Fruit fly (Drosophila melanogaster): ENCODE data around the gene Akap200.

The Akap200 gene

DNA sequence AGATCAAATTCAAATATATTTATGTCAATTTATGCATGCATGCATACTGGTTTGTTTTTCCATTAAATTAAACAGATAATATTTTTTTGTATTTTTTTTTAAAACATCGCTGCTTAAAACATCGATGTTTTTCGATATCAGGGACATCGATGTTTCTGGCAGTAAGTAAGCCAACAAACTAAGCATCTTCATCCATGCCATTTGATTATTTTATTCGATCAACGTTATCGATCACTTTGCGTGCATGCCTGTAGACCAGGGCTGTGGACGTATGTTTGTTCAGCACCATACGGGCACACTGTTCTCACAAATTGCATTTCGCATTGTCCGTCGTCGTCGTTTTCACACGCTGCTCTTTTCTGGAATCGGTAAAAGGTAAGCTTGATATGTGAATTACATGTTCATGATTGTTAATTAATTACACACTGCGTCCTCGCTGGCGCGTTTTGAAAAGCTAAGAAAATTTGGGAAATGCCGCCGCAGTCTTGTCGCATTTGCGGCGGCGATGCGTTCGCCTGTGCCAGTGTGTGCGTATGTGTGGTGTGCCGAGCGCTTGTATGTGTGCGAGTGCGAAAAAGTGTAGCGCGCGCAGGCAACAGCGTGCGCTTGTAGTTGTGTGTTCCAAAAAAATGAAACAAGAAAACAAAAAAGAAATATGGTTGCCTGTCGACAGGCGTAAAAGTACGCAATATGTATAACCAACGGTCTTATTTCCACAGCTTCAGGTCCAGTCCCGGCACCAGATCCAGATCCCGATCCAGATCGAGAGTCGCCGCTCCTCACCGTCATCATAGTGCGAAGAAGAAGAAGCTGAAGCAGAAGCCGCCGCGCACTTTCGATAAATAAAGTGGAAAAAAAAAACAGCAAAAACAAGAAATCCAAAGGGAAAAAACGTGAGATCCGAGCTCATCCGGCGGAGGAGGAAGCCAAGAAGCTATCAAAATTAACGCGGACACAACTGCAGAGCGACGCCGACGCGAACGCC, 11.9 kb upstream of the Akap200 start, which contains the start of gene emb:
emb (plus strand) TSS at position 288 of the 985 bp plus-strand sequence.
- TF ChIP-seq psq (optimal IDR thresholded peaks at IDR 0.05) (peak; percentile 68), Sin3A (optimal IDR thresholded peaks at IDR 0.05) (no peak), ttk (optimal IDR thresholded peaks at IDR 0.05) (no peak), insv (optimal IDR thresholded peaks at IDR 0.05) (no peak)

DNA sequence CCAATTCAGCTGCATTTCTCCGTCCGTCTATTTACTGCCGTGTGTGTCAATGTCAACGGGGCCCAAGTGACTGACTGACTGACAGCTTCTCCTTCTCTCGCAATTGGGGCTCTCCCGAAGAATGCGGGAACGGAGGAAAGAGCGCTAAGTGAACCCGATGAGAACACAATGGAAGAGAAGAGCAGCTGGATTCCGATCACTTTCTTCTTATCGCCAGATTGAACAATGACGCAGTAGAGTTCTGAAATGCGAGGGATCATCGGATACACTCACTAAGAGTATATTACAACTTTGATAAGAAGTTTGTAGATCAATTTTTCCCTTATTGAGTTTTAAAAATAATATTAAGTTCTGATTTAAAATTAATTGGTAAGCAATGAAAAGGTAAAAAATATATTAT, 4.0 kb upstream of the Akap200 start, which contains the start of gene Naglu:
Naglu (minus strand) TSS at position 339 of the 400 bp plus-strand sequence.
- no peak for TF ChIP-seq h (optimal IDR thresholded peaks at IDR 0.05)
- TF ChIP-seq Myc (optimal IDR thresholded peaks at IDR 0.05) = no peak
- no peak for TF ChIP-seq insv (optimal IDR thresholded peaks at IDR 0.05)
- TF ChIP-seq Sin3A (optimal IDR thresholded peaks at IDR 0.05) = no peak
- TF ChIP-seq ttk (optimal IDR thresholded peaks at IDR 0.05) = no peak
- TF ChIP-seq psq (optimal IDR thresholded peaks at IDR 0.05) = no peak

DNA sequence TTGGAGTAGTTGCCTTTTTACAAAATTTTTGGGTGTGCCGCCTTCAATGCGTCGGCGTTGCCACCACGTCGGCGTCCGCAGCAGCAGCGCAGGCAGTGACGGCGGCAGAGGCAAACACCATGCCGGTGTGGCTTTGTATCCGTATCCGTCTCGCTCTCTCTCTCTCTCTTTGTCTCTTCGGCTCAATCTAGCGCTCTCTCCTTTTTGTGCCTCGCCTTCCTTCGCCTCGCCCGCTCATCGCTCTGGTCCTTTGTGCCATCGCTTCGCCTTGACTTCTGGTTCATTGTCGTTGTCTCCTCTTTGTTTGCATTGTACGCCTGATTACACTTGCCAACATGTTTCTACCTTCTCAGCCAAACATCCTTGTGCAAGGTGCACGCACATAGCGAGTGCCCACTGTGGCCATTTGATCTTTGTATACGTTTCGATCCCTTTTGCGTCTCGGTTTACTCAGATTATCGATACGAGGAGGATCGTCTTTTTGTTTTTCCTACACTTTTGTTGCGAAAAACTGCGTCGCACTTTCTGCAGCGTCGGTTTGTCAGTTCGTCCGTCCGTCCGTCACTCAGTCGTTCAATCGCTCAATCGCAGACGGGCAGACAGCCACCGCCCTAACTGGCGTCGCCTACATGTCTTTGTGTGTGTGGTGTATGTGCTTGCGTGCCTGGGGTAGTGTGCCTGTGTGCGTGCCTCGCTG, 1.0 kb downstream of the Akap200 start:
- TF ChIP-seq h (optimal IDR thresholded peaks at IDR 0.05) = no peak
- no peak for TF ChIP-seq Myc (optimal IDR thresholded peaks at IDR 0.05)
- no peak for TF ChIP-seq Sin3A (optimal IDR thresholded peaks at IDR 0.05)
- TF ChIP-seq insv (optimal IDR thresholded peaks at IDR 0.05) = no peak
- TF ChIP-seq ttk (optimal IDR thresholded peaks at IDR 0.05) = no peak
- no peak for TF ChIP-seq psq (optimal IDR thresholded peaks at IDR 0.05)

DNA sequence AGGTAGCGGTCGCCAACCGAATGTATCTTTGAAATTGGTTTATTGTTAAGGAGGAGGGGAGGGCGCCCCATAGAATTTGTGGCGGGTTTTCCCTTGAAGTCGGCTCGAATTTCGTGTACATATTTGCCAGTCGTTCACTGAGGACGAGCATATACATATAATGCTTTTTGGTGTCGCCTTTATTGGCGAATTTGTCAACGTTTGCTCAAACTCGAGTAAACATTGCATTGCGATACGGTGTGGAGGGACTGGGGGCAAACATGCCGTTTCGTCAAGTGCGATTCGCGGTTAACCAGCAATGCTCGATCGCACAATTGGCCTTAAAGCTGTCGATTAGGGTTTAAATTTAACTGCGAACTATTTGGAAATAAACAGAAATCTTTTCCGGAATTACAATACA, 2.1 kb downstream of the Akap200 start:
- TF ChIP-seq Myc (optimal IDR thresholded peaks at IDR 0.05) (no peak), psq (optimal IDR thresholded peaks at IDR 0.05) (no peak), h (optimal IDR thresholded peaks at IDR 0.05) (no peak), insv (optimal IDR thresholded peaks at IDR 0.05) (no peak), Sin3A (optimal IDR thresholded peaks at IDR 0.05) (no peak), ttk (optimal IDR thresholded peaks at IDR 0.05) (no peak)

DNA sequence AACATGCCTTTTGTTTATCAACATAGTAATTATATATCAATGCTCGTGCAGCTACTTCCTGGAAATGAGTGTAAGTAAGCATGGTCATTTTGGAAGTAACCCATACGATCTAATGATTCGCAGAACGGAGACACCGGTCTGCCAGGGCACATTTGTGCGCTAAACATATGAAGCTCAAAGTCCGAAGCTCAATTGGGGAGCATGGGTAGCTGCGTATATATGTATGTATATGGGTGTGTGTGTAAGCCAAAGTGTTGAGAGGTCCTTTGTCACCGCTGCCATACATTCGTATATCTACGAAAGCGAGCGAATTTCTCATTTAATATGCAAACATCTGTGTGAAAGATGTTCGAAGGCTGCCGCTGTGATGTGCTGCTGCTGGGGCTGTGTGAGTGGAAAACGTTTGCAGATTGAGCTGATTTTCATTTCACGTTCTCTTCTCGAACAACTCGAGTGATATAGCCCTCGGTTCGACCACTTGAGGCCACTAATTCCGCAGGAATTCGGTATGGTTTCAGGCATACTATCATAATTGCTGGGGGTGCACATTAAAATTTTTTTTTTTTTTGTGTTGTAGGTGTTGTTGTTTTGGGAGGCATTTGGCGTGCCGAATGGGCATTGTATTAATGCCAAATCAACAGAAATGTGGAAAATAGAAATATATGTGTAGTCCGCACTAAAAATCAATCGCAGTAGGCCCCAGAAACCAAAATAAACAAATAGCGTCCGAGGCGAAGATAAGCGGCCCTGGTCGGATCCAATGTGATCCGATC, 2.8 kb downstream of the Akap200 start:
- no peak for TF ChIP-seq psq (optimal IDR thresholded peaks at IDR 0.05)
- no peak for TF ChIP-seq h (optimal IDR thresholded peaks at IDR 0.05)
- TF ChIP-seq Myc (optimal IDR thresholded peaks at IDR 0.05) = no peak
- TF ChIP-seq insv (optimal IDR thresholded peaks at IDR 0.05) = no peak
- no peak for TF ChIP-seq Sin3A (optimal IDR thresholded peaks at IDR 0.05)
- TF ChIP-seq ttk (optimal IDR thresholded peaks at IDR 0.05) = no peak

DNA sequence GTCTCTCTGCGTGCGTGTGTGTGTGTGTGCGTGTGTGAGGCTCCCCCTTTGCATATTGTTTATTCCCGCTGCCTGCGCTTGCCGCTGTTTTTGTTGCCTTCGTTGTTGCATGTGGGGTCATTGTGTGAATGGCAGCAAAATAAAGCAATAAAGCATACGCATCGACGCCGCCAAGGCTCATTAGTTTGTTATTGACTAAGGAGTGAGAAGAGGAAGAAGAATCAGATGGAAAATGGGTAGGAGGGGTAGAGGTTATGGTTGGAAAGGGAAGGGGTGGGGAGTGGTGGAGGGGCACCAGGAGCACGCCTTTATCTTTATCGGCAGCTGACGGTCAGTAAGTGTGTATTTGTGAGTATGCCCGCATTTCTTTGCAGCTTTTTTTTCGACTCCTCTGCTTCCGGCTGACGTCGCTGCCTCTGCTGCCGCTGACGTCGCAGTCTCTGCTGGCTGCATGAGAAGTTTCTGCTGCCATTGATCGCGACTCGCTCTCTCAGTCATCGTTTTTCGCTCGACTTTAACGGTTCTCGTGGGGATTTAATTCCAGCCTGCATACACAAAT, 4.0 kb downstream of the Akap200 start:
- TF ChIP-seq insv (optimal IDR thresholded peaks at IDR 0.05) (no peak), Sin3A (optimal IDR thresholded peaks at IDR 0.05) (no peak), psq (optimal IDR thresholded peaks at IDR 0.05) (no peak), h (optimal IDR thresholded peaks at IDR 0.05) (no peak), ttk (optimal IDR thresholded peaks at IDR 0.05) (no peak), Myc (optimal IDR thresholded peaks at IDR 0.05) (no peak)

DNA sequence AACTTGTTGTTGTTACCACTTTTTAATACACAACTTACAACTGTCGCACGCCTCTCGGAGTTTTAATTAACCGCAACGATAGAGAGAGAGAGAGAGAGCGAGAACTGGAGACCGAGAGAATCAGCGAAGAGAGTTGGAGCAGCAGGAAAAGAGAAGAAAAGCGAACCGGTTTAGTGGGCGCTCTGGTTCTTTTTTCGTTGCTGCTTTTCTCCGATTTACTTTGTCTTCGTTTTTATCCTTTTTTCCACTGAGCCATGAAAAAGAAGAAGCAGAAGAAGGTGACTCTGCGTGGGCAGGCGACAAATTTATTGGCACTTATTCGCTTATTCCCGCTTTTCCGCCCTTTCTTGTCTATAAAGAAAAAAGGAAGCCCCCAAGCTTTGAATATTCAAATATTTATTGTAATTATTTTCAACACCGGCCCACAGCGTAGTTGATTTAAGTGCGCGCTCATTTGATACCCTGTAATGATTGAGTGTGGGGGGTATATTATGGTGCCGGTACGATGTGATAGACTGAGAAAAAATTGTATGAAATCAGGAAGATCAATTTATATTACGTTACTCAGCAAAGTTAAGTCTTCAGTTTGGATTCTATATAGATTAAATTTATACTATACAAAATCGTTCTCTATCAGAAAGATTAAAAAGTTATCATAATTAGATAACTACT, 4.9 kb downstream of the Akap200 start:
- TF ChIP-seq Sin3A (optimal IDR thresholded peaks at IDR 0.05) (no peak), h (optimal IDR thresholded peaks at IDR 0.05) (no peak), ttk (optimal IDR thresholded peaks at IDR 0.05) (no peak)

DNA sequence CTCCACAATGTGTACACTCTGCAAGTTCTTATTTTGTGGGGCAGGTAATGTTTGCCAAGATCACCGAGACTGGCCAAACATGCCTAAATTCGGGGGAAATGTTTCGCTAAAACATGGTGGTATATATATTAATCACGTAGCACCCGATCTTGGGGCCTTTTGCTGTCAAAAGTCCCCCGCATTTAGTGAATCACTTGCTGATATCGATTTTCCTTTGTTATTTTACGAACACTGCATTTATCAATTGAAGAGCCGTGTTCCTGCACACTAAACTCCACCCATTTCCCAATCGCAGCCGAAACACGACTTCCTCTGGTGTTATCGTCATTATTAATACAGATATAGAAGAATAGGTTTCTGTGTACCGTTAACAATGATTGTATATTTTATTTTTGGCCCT, 6.2 kb downstream of the Akap200 start:
- no peak for TF ChIP-seq h (optimal IDR thresholded peaks at IDR 0.05)
- no peak for TF ChIP-seq psq (optimal IDR thresholded peaks at IDR 0.05)
- no peak for TF ChIP-seq insv (optimal IDR thresholded peaks at IDR 0.05)

DNA sequence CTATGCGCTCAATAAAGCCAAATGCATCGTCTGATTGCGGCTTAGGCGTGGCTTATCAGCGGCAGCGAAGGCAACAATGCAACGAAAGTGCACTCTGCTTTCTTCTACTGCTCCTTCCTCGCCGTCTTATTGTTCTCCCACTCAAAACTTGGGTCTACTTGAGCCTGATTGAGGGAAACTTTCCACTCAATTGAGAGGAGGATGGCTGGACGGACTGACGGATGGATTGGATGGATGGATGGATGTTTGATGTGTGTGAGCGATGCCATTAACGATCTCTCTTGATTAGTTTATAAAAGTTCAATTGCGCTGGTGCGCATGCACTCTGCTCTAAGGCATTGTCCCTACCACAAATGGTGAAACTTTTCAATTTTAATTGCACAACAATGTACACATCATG, 7.6 kb downstream of the Akap200 start:
- TF ChIP-seq insv (optimal IDR thresholded peaks at IDR 0.05) = no peak
- no peak for TF ChIP-seq Myc (optimal IDR thresholded peaks at IDR 0.05)
- no peak for TF ChIP-seq Sin3A (optimal IDR thresholded peaks at IDR 0.05)
- TF ChIP-seq h (optimal IDR thresholded peaks at IDR 0.05) = no peak
- no peak for TF ChIP-seq ttk (optimal IDR thresholded peaks at IDR 0.05)
- no peak for TF ChIP-seq psq (optimal IDR thresholded peaks at IDR 0.05)

DNA sequence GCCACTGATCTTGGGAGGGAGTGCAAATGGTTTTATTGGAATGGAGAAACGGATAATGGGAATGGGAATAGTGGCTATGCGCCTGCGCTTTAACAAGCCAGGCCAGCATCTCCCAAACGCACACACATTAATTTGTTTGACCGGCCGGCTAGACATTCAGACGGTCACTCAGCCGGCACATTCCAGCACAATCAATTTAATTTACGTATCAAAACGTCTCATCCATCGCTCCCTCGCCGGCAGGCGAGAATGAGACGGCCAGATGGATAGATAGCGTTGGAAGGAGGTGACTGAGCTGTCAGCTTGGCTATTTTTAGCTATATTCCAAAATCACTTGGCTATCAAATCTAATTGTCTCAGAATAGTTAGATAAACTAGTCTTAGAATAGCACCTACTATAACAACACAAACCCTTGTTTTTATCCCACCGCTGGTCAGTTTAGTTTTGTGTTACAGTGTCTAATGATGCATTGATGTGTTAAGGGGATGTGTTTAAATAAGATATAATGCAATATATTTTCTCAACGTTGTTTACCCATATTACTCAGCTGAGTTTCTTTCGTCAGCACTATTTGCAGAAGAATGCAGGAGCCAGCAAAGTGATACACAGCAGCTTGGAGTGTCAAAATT, 8.1 kb downstream of the Akap200 start:
- no peak for TF ChIP-seq insv (optimal IDR thresholded peaks at IDR 0.05)
- TF ChIP-seq ttk (optimal IDR thresholded peaks at IDR 0.05) = no peak
- TF ChIP-seq psq (optimal IDR thresholded peaks at IDR 0.05) = no peak
- no peak for TF ChIP-seq Myc (optimal IDR thresholded peaks at IDR 0.05)
- no peak for TF ChIP-seq Sin3A (optimal IDR thresholded peaks at IDR 0.05)
- TF ChIP-seq h (optimal IDR thresholded peaks at IDR 0.05) = no peak

DNA sequence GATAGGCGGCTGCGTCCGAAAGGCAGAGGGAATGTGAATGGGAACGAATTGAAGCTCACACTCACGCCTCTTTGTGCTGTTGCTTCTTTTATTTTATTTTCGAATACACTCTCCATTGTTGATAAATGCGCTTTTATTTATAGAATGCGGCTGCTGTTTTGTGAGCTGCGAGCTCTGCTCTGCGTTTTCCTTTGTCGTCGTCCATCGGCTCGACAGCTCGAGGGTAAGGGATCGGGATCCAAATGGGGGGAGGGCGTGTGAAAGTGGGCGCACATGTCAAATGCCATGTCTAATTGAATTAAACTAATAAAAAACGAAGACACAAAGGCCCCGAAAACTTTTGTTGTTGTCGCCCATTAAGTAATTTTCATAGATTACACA, 8.6 kb downstream of the Akap200 start:
- TF ChIP-seq insv (optimal IDR thresholded peaks at IDR 0.05) (no peak), h (optimal IDR thresholded peaks at IDR 0.05) (no peak), ttk (optimal IDR thresholded peaks at IDR 0.05) (no peak), psq (optimal IDR thresholded peaks at IDR 0.05) (no peak), Sin3A (optimal IDR thresholded peaks at IDR 0.05) (no peak)
